Worm (Caenorhabditis elegans): ENCODE data around the gene Y37H2A.13.

DNA sequence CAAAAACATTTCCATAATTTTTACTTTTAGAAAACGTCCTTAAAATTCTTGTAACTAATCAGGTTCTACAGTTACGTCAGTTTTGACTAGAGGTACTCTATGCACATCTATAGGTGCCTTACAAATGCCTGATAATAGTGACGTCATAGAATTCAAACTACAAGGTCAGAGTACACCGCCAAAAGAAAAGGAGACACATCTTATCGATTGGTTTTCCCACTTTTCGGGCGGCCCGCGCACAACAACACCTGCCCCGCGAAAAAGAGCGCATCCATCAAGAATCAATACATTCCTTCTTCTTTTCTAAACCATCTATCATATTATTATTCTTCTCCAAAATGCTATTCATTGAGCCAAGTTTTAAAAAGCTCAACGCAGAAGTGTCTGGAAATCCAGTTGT lies 37.0 kb downstream of the Y37H2A.13 start, which contains the start of gene C31G12.1:
- TF ChIP-seq hmg-4 (GFP tag; optimal IDR thresholded peaks at IDR 0.05) (no peak), ama-1 (optimal IDR thresholded peaks at IDR 0.05) (no peak), F13C5.2 (tag; optimal IDR thresholded peaks at IDR 0.05) (no peak), scrt-1 (GFP tag; IDR thresholded peaks at IDR 0.05) (no peak), flt-1 (GFP tag; IDR thresholded peaks at IDR 0.05) (no peak), aly-1 (tag; optimal IDR thresholded peaks at IDR 0.05) (no peak), hmbx-1 (tag; optimal IDR thresholded peaks at IDR 0.05) (no peak), tbx-11 (GFP tag; IDR thresholded peaks at IDR 0.05) (no peak), ets-7 (tag; optimal IDR thresholded peaks at IDR 0.05) (no peak), ceh-13 (GFP tag; optimal IDR thresholded peaks at IDR 0.05) (no peak)
